Worm (Caenorhabditis elegans) whole organism, L3 larva: ENCODE results near the gene C34E10.12.

Experiments
- aly-2 ChIP-seq: fragments of 150-350 bp; optimal IDR thresholded peaks from 2 replicates; lab custom pipeline; 2014; ENCODE audit warnings: missing biosample characterization, missing genetic modification characterization
- ama-1 ChIP-seq: fragments of 150-350 bp; optimal IDR thresholded peaks from 2 replicates; lab custom pipeline; 2018
- ceh-16 ChIP-seq: sonication (generic microtip); optimal IDR thresholded peaks from 2 replicates; lab custom pipeline; 2017; ENCODE audit warnings: missing biosample characterization, missing genetic modification characterization
- ceh-28 ChIP-seq: fragments of 150-350 bp; optimal IDR thresholded peaks from 2 replicates; lab custom pipeline; 2014; ENCODE audit warnings: missing biosample characterization, missing genetic modification reagents, missing genetic modification characterization
- ceh-82 ChIP-seq: fragments of 150-350 bp; optimal IDR thresholded peaks from 2 replicates; lab custom pipeline; 2014; ENCODE audit warnings: missing biosample characterization, missing genetic modification characterization
- ceh-9 ChIP-seq: sonication (generic microtip); optimal IDR thresholded peaks from 2 replicates; lab custom pipeline; 2018; ENCODE audit warnings: missing biosample characterization, missing genetic modification characterization
- daf-12 ChIP-seq: fragments of 150-350 bp; optimal IDR thresholded peaks from 2 replicates; lab custom pipeline; 2014; ENCODE audit warnings: missing biosample characterization, missing genetic modification reagents, missing genetic modification characterization
- egl-27 ChIP-seq: sonication (generic microtip); optimal IDR thresholded peaks from 4 replicates; lab custom pipeline; 2017; ENCODE audit warnings: missing biosample characterization, missing genetic modification reagents, missing genetic modification characterization
- egl-5 ChIP-seq: fragments of 150-350 bp; optimal IDR thresholded peaks from 2 replicates; lab custom pipeline; 2017; ENCODE audit warnings: missing biosample characterization, missing genetic modification reagents, missing genetic modification characterization, inconsistent platforms
- elt-1 ChIP-seq: fragments of 150-350 bp; optimal IDR thresholded peaks from 2 replicates; lab custom pipeline; 2014; ENCODE audit warnings: missing biosample characterization, missing genetic modification characterization
- elt-2 ChIP-seq: sonication (generic microtip); optimal IDR thresholded peaks from 2 replicates; lab custom pipeline; 2016; ENCODE audit warnings: missing genetic modification reagents, mild to moderate bottlenecking, missing genetic modification characterization, missing compliant biosample characterization
- elt-3 ChIP-seq, 3 experiments: fragments of 150-350 bp in 1 of 3; sonication (generic microtip) in 2 of 3; optimal IDR thresholded peaks; 2 replicates in 2 of 3; 4 replicates in 1 of 3; lab custom pipeline; 2014 to 2017; ENCODE audit warnings: missing biosample characterization in 3 of 3, missing genetic modification characterization in 3 of 3
- eor-1 ChIP-seq, 2 experiments: fragments of 150-350 bp; optimal IDR thresholded peaks; 2 replicates each; lab custom pipeline; 2014 to 2018; ENCODE audit warnings: missing biosample characterization in 2 of 2, missing genetic modification characterization in 2 of 2
- fkh-10 ChIP-seq: sonication (generic microtip); optimal IDR thresholded peaks from 2 replicates; lab custom pipeline; 2017; ENCODE audit warnings: missing biosample characterization, missing genetic modification reagents, missing genetic modification characterization
- fos-1 ChIP-seq: fragments of 150-350 bp; optimal IDR thresholded peaks from 2 replicates; lab custom pipeline; 2014; ENCODE audit warnings: missing biosample characterization, missing genetic modification characterization
- hmg-11 ChIP-seq: sonication (generic microtip); optimal IDR thresholded peaks from 2 replicates; lab custom pipeline; 2016; ENCODE audit warnings: missing genetic modification characterization, missing compliant biosample characterization
- jun-1 ChIP-seq: fragments of 150-350 bp; optimal IDR thresholded peaks from 2 replicates; lab custom pipeline; 2014; ENCODE audit warnings: missing biosample characterization, missing genetic modification reagents, missing genetic modification characterization
- lin-15B ChIP-seq: fragments of 150-350 bp; optimal IDR thresholded peaks from 2 replicates; lab custom pipeline; 2014; ENCODE audit warnings: missing biosample characterization, missing genetic modification characterization
- lin-39 ChIP-seq: fragments of 150-350 bp; optimal IDR thresholded peaks from 2 replicates; lab custom pipeline; 2018; ENCODE audit warnings: missing biosample characterization, missing genetic modification reagents, missing genetic modification characterization
- lsy-12 ChIP-seq: sonication (generic microtip); optimal IDR thresholded peaks from 2 replicates; lab custom pipeline; 2016; ENCODE audit warnings: mild to moderate bottlenecking, missing genetic modification characterization, missing compliant biosample characterization
- mdl-1 ChIP-seq: fragments of 150-350 bp; optimal IDR thresholded peaks from 2 replicates; lab custom pipeline; 2014; ENCODE audit warnings: missing biosample characterization, missing genetic modification characterization
- mml-1 ChIP-seq: fragments of 150-350 bp; sonication (generic microtip); optimal IDR thresholded peaks from 3 replicates; lab custom pipeline; 2014; ENCODE audit warnings: missing biosample characterization, missing genetic modification characterization
- nfya-1 ChIP-seq: sonication (generic microtip); optimal IDR thresholded peaks from 2 replicates; lab custom pipeline; 2017; ENCODE audit warnings: missing genetic modification characterization, mild to moderate bottlenecking, missing compliant biosample characterization, antibody characterized with exemption, moderate library complexity; ENCODE audit not compliant: insufficient read depth
- nhr-11 ChIP-seq: fragments of 150-350 bp; optimal IDR thresholded peaks from 2 replicates; lab custom pipeline; 2014; ENCODE audit warnings: missing biosample characterization, missing genetic modification characterization
- nhr-12 ChIP-seq: fragments of 150-350 bp; optimal IDR thresholded peaks from 2 replicates; lab custom pipeline; 2014; ENCODE audit warnings: missing biosample characterization, missing genetic modification characterization
- nhr-237 ChIP-seq: fragments of 150-350 bp; optimal IDR thresholded peaks from 2 replicates; lab custom pipeline; 2014; ENCODE audit warnings: missing biosample characterization, missing genetic modification characterization
- nhr-25 ChIP-seq: sonication (generic microtip); optimal IDR thresholded peaks from 2 replicates; lab custom pipeline; 2017; ENCODE audit warnings: missing biosample characterization, missing genetic modification characterization
- nhr-28 ChIP-seq: fragments of 150-350 bp; optimal IDR thresholded peaks from 2 replicates; lab custom pipeline; 2014; ENCODE audit warnings: missing biosample characterization, missing genetic modification characterization
- nhr-43 ChIP-seq: sonication (generic microtip); optimal IDR thresholded peaks from 2 replicates; lab custom pipeline; 2016; ENCODE audit warnings: mild to moderate bottlenecking, missing genetic modification characterization, missing compliant biosample characterization; ENCODE audit not compliant: poor library complexity, severe bottlenecking
- nhr-76 ChIP-seq: fragments of 150-350 bp; sonication (generic microtip); optimal IDR thresholded peaks from 5 replicates; lab custom pipeline; 2014; ENCODE audit warnings: missing biosample characterization, missing genetic modification characterization
- nhr-77 ChIP-seq: fragments of 150-350 bp; optimal IDR thresholded peaks from 2 replicates; lab custom pipeline; 2014; ENCODE audit warnings: missing biosample characterization, missing genetic modification characterization
- pha-4 ChIP-seq: fragments of 150-350 bp; optimal IDR thresholded peaks from 2 replicates; lab custom pipeline; 2014; ENCODE audit warnings: missing biosample characterization, missing genetic modification reagents, missing genetic modification characterization
- pqm-1 ChIP-seq: fragments of 150-350 bp; optimal IDR thresholded peaks from 2 replicates; lab custom pipeline; 2017; ENCODE audit warnings: missing biosample characterization, missing genetic modification characterization, inconsistent platforms
- snpc-4 ChIP-seq: fragments of 150-350 bp; optimal IDR thresholded peaks from 2 replicates; lab custom pipeline; 2014; ENCODE audit warnings: missing biosample characterization, missing genetic modification characterization
- unc-39 ChIP-seq: sonication (generic microtip); optimal IDR thresholded peaks from 4 replicates; lab custom pipeline; 2017; ENCODE audit warnings: missing biosample characterization, missing genetic modification characterization
- zag-1 ChIP-seq: fragments of 150-350 bp; optimal IDR thresholded peaks from 2 replicates; lab custom pipeline; 2014; ENCODE audit warnings: missing biosample characterization, missing genetic modification characterization
- ztf-11 ChIP-seq: fragments of 150-350 bp; optimal IDR thresholded peaks from 2 replicates; lab custom pipeline; 2014; ENCODE audit warnings: missing biosample characterization, missing genetic modification characterization

The C34E10.12 gene

ce11 chrIII:5260394-5260793, 32.7 kb upstream of the C34E10.12 start, which contains the start of gene gop-3:
Gene gop-3 (plus strand): TSS chrIII:5260694.
- TF ChIP-seq nfya-1 (no peak), daf-12 (tag; lab: Kevin White, UChicago) (no peak), ceh-9 (tag; lab: Kevin White, UChicago) (no peak), elt-2 (no peak), eor-1 (tag; optimal IDR thresholded peaks at IDR 0.05; lab: Kevin White, UChicago) (no peak), nhr-25 (tag; lab: Kevin White, UChicago) (no peak)

- TF ChIP-seq nhr-25 (tag; lab: Kevin White, UChicago), result no peak
- no peak for TF ChIP-seq lin-39 (tag; lab: Kevin White, UChicago)
- TF ChIP-seq ceh-16 (tag; lab: Kevin White, UChicago), result no peak
- no peak for TF ChIP-seq unc-39
- no peak for TF ChIP-seq elt-1 (tag; lab: Kevin White, UChicago)
- TF ChIP-seq elt-3 (tag; optimal IDR thresholded peaks at IDR 0.05; lab: Kevin White, UChicago), result no peak
- TF ChIP-seq jun-1, result no peak
- TF ChIP-seq pqm-1, result no peak
- no peak for TF ChIP-seq nhr-237 (tag; lab: Kevin White, UChicago)
- TF ChIP-seq nhr-11 (tag; lab: Kevin White, UChicago), result no peak
- TF ChIP-seq eor-1 (tag; optimal IDR thresholded peaks at IDR 0.05; lab: Kevin White, UChicago), result no peak
- no peak for TF ChIP-seq ztf-11 (tag; lab: Kevin White, UChicago)
- no peak for TF ChIP-seq lin-15B (tag; lab: Kevin White, UChicago)
- no peak for TF ChIP-seq elt-2
- TF ChIP-seq nhr-77, result no peak
- TF ChIP-seq egl-5, result no peak
Observed at ce11 chrIII:5258918-5259317, 31.2 kb upstream of the C34E10.12 start, which contains the start of gene gop-2. Gene gop-2 (plus strand): TSS chrIII:5259023.

- TF ChIP-seq snpc-4 (tag; lab: Kevin White, UChicago) (no peak), aly-2 (tag; lab: Kevin White, UChicago) (no peak), pha-4 (tag; lab: Kevin White, UChicago) (peak; percentile 42)
Observed at ce11 chrIII:5254108-5254507, 26.4 kb upstream of the C34E10.12 start, which contains the start of the genes sumv-1 and gop-1. Gene sumv-1 (minus strand): TSS chrIII:5254187. Gene gop-1 (plus strand): TSS chrIII:5254438.

- TF ChIP-seq ceh-16 (tag; lab: Kevin White, UChicago) (no peak), mdl-1 (no peak), egl-27 (tag; lab: Kevin White, UChicago) (no peak), fos-1 (tag; lab: Kevin White, UChicago) (no peak)
Observed at ce11 chrIII:5248706-5249105, 21.0 kb upstream of the C34E10.12 start.

DNA sequence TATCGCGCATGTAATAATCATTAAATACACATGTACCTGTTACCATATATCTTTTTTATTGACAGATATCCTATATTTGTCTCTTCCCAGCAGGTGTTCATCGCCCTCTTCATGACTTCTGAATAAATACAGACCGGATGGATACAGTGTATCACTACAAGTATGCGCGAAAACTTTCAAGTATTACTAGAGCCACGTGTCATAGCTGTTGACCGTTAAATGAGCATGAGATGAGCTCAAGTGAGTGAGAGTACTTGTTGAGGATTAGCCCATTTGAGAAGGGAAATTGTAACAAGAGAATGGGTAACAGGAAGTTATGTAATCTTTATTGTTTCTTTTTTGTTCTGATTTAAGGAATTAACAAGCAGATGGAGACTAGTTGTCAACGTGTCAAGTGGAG, 17.4 kb upstream of the C34E10.12 start:
- TF ChIP-seq nhr-77, result no peak
- no peak for TF ChIP-seq hmg-11 (tag; lab: Kevin White, UChicago)
- TF ChIP-seq mdl-1, result no peak
- TF ChIP-seq unc-39, result no peak
- no peak for TF ChIP-seq ceh-9 (tag; lab: Kevin White, UChicago)
- no peak for TF ChIP-seq aly-2 (tag; lab: Kevin White, UChicago)
- no peak for TF ChIP-seq ceh-28
- TF ChIP-seq lsy-12 (tag; lab: Kevin White, UChicago), result no peak
- no peak for TF ChIP-seq nhr-28 (tag; lab: Kevin White, UChicago)
- no peak for TF ChIP-seq lin-15B (tag; lab: Kevin White, UChicago)

- TF ChIP-seq nhr-25 (tag; lab: Kevin White, UChicago) (no peak), fkh-10 (GFP tag; lab: Kevin White, UChicago) (no peak), pha-4 (tag; lab: Kevin White, UChicago) (no peak), ceh-82 (no peak), mml-1 (tag; lab: Kevin White, UChicago) (no peak), elt-3 (tag; optimal IDR thresholded peaks at IDR 0.05; lab: Kevin White, UChicago) (no peak), daf-12 (tag; lab: Kevin White, UChicago) (no peak), zag-1 (tag; lab: Kevin White, UChicago) (no peak), fos-1 (tag; lab: Kevin White, UChicago) (no peak), nhr-12 (tag; lab: Kevin White, UChicago) (no peak), nhr-43 (tag; lab: Kevin White, UChicago) (no peak), ceh-16 (tag; lab: Kevin White, UChicago) (no peak), ama-1 (lab: Kevin White, UChicago) (no peak), nhr-76 (tag; lab: Kevin White, UChicago) (no peak)
Observed at ce11 chrIII:5244539-5244938, 16.9 kb upstream of the C34E10.12 start, which contains the start of gene cnd-1. Gene cnd-1 (minus strand): TSS chrIII:5244639.
